Fruit fly (Drosophila melanogaster): Measurements from ENCODE around the gene RpL13.

The RpL13 gene

DNA sequence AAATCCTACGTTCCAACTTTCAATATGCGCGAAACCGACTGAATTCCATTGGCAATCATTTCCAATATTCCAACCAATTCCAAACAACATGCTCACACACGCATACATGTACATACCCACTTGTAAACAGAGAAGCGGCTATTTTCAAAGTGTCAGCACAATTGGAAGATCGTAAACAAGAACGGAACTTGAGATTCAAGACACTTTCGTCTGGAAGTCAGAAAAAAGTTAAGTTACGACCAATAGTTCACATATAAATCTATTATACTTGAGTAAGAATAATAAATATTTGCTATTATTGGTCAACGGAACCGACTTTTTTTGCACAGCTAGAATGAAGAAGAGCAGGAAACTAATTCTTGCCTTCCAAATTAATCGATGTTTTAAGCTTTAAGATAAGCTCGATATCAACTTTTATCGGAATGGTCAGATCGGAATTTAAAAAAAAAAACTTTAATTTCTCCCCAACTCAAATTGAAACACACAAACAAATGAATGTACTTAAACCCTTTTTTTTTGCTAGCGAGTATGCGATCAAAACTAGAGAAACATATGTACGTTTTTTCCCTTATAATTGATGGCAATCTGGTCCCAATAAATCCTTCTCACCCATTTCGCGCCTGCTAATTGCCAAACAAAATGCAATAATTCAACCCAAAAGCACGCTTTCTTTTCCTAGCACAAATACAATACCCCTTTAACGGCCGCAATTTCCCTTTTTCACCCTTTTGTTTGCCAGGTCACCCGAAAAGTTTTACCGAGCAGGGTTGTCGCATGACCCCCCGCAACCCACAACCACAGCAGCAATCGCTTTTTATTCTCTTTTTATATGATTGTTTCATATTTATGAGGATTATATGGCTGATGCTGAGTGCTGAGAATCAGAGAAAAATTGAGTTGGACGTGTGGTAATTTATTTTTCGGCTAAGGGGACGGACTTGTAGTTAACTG lies 35.6 kb downstream of the RpL13 start, which contains the start of the genes CG31875 and SoYb:
Gene CG31875, minus strand, starts transcription at position 329 of the 951 bp plus-strand sequence.
Gene SoYb, minus strand, starts transcription at position 329 of the 951 bp plus-strand sequence.
- TF ChIP-seq lz (GFP tag; optimal IDR thresholded peaks at IDR 0.05) (no peak), Eip78C (GFP tag) (peak; percentile 21), Met (GFP tag; optimal IDR thresholded peaks at IDR 0.05) (no peak), salr (GFP tag; optimal IDR thresholded peaks at IDR 0.05) (no peak), eg (GFP tag; IDR thresholded peaks at IDR 0.05) (no peak), fd85E (GFP tag; optimal IDR thresholded peaks at IDR 0.05) (no peak)

DNA sequence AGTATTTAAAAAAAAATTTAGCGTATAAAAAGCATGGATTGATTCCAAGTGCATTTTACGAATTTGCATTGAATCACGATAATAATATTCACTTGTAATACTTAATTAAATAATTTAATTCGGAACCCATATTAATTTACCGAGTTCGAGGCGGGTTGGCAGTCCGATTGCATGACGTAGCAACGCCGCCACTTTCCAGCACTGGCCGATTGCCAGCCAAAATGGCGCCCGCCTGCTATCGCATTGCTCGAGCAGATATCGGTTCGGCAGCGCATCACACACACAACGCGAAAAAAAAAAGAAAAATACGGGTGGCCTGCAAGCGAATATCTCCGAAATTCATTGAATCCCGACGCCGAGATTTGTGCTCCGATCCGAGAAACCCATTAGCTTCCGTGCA lies 36.5 kb downstream of the RpL13 start, which contains the start of gene Ndf:
Gene Ndf, plus strand, starts transcription at position 240 of the 400 bp plus-strand sequence.
- TF ChIP-seq esn (GFP tag; optimal IDR thresholded peaks at IDR 0.05) (peak; percentile 58), Ets96B (tag; optimal IDR thresholded peaks at IDR 0.05) (peak; percentile 17), CG6792 (GFP tag; optimal IDR thresholded peaks at IDR 0.05) (peak; percentile 55), net (GFP tag; optimal IDR thresholded peaks at IDR 0.05) (peak; percentile 9), cyc (GFP tag; optimal IDR thresholded peaks at IDR 0.05) (peak; percentile 65), Sox14 (GFP tag; optimal IDR thresholded peaks at IDR 0.05) (peak; percentile 42), CG7368 (GFP tag; optimal IDR thresholded peaks at IDR 0.05) (no peak), Eip78C (GFP tag) (peak; percentile 73), topi (GFP tag; optimal IDR thresholded peaks at IDR 0.05) (peak; percentile 59), CG11762 (GFP tag; optimal IDR thresholded peaks at IDR 0.05; ENCODE audit: insufficient read depth) (no peak), CG3919 (GFP tag; optimal IDR thresholded peaks at IDR 0.05) (peak; percentile 59), CG8119 (GFP tag; IDR thresholded peaks at IDR 0.05) (0 out of 3 replicates have a peak, but pooled peaks have one; percentile 16), eg (GFP tag; IDR thresholded peaks at IDR 0.05) (peak; percentile 63), dac (GFP tag; optimal IDR thresholded peaks at IDR 0.05) (peak; percentile 16), salr (GFP tag; optimal IDR thresholded peaks at IDR 0.05) (peak in 1 of 2 experiments; percentile 32), CG6276 (GFP tag; optimal IDR thresholded peaks at IDR 0.05) (no peak), spab (GFP tag; optimal IDR thresholded peaks at IDR 0.05) (no peak), lz (GFP tag; optimal IDR thresholded peaks at IDR 0.05) (peak; percentile 58), fkh (GFP tag; optimal IDR thresholded peaks at IDR 0.05) (no peak), CG10631 (GFP tag; optimal IDR thresholded peaks at IDR 0.05) (peak; percentile 49), Ets21C (GFP tag; optimal IDR thresholded peaks at IDR 0.05) (peak; percentile 24), Met (GFP tag; optimal IDR thresholded peaks at IDR 0.05) (peak; percentile 57), CG6808 (GFP tag; optimal IDR thresholded peaks at IDR 0.05) (peak; percentile 37), vri (GFP tag; optimal IDR thresholded peaks at IDR 0.05) (no peak), CG34406 (GFP tag; optimal IDR thresholded peaks at IDR 0.05) (peak; percentile 23), CG16779 (tag; optimal IDR thresholded peaks at IDR 0.05) (no peak), CG15336 (GFP tag; IDR thresholded peaks at IDR 0.05) (peak; percentile 38; the same call in 1 of the 2 replicates), Gug (GFP tag; IDR thresholded peaks at IDR 0.05) (peak; percentile 38; the same call in 1 of the 2 replicates), CG9139 (GFP tag; optimal IDR thresholded peaks at IDR 0.05) (peak; percentile 46), Sox15 (GFP tag; optimal IDR thresholded peaks at IDR 0.05) (peak; percentile 2), Eip93F (GFP tag; optimal IDR thresholded peaks at IDR 0.05) (peak; percentile 16), CG6163 (GFP tag; IDR thresholded peaks at IDR 0.05) (peak; percentile 75), pdm3 (GFP tag; optimal IDR thresholded peaks at IDR 0.05) (peak; percentile 50), fd59A (GFP tag; optimal IDR thresholded peaks at IDR 0.05) (peak; percentile 33), CG8632 (GFP tag; optimal IDR thresholded peaks at IDR 0.05) (peak; percentile 8), Smox (GFP tag; optimal IDR thresholded peaks at IDR 0.05) (peak; percentile 62), achi (GFP tag; optimal IDR thresholded peaks at IDR 0.05) (peak; percentile 76), CG32006 (GFP tag; optimal IDR thresholded peaks at IDR 0.05) (no peak), OdsH (GFP tag; optimal IDR thresholded peaks at IDR 0.05) (peak; percentile 33), CG6854 (GFP tag; optimal IDR thresholded peaks at IDR 0.05) (no peak), fd85E (GFP tag; optimal IDR thresholded peaks at IDR 0.05) (no peak), CG31627 (GFP tag; optimal IDR thresholded peaks at IDR 0.05) (peak; percentile 64), CG8319 (GFP tag; optimal IDR thresholded peaks at IDR 0.05) (peak; percentile 20), CG3032 (tag; optimal IDR thresholded peaks at IDR 0.05) (peak; percentile 49), Eip75B (GFP tag; optimal IDR thresholded peaks at IDR 0.05) (peak; percentile 15), svp (GFP tag) (no peak), CG10669 (GFP tag; optimal IDR thresholded peaks at IDR 0.05) (peak; percentile 6)

Measured in whole organism, prepupa.